Fruit fly (Drosophila melanogaster) whole organism, embryonic: Measurements from ENCODE around the gene mRpL13.

Experiments used
- Aef1 ChIP-seq: fragments of 200-800 bp; sonication (Bioruptor generic); IDR thresholded peaks from 3 replicates; pipeline ENCODE4 v1.3.6; 2022; ENCODE audit warnings: missing biosample characterization, missing genetic modification characterization
- Asciz ChIP-seq: fragments of 200-800 bp; sonication (Bioruptor generic); optimal IDR thresholded peaks from 2 replicates; lab custom pipeline; 2017; ENCODE audit warnings: missing biosample characterization, mild to moderate bottlenecking, missing genetic modification characterization, missing genetic modification reagents
- Awh ChIP-seq: fragments of 200-800 bp; sonication (Bioruptor generic); IDR thresholded peaks from 2 replicates; pipeline ENCODE4, ENCODE4 v1.3.6; 2022; ENCODE audit warnings: missing biosample characterization, missing genetic modification characterization
- CG10366 ChIP-seq: fragments of 200-800 bp; sonication (Bioruptor generic); IDR thresholded peaks from 2 replicates; pipeline ENCODE4 v1.3.6; 2022; ENCODE audit warnings: missing biosample characterization, missing genetic modification characterization
- CG10979 ChIP-seq: fragments of 200-800 bp; sonication (Bioruptor generic); optimal IDR thresholded peaks from 2 replicates; lab custom pipeline; 2018; ENCODE audit warnings: missing biosample characterization, mild to moderate bottlenecking, missing genetic modification characterization, moderate library complexity
- CG11723 ChIP-seq: fragments of 200-800 bp; sonication (Bioruptor generic); optimal IDR thresholded peaks from 2 replicates; lab custom pipeline; 2017; ENCODE audit warnings: missing biosample characterization, mild to moderate bottlenecking, missing genetic modification characterization
- CG13894 ChIP-seq: fragments of 200-800 bp; sonication (Bioruptor generic); optimal IDR thresholded peaks from 3 replicates; lab custom pipeline; 2018; ENCODE audit warnings: missing biosample characterization, mild to moderate bottlenecking, missing genetic modification characterization, moderate library complexity
- CG14860 ChIP-seq: fragments of 200-800 bp; sonication (Bioruptor generic); IDR thresholded peaks from 3 replicates; pipeline ENCODE4 v1.3.6; 2022; ENCODE audit warnings: missing biosample characterization, missing genetic modification characterization; ENCODE audit not compliant: partially characterized antibody
- CG15269 ChIP-seq: fragments of 200-800 bp; sonication (Bioruptor generic); optimal IDR thresholded peaks from 2 replicates; lab custom pipeline; 2018; ENCODE audit warnings: missing biosample characterization, mild to moderate bottlenecking, missing genetic modification characterization, moderate library complexity
- CG15514 ChIP-seq: fragments of 200-800 bp; sonication (Bioruptor generic); optimal IDR thresholded peaks from 3 replicates; lab custom pipeline; 2017; ENCODE audit warnings: missing biosample characterization, missing genetic modification characterization, mild to moderate bottlenecking, moderate library complexity, missing genetic modification reagents
- CG17385 ChIP-seq: fragments of 200-800 bp; sonication (Bioruptor generic); optimal IDR thresholded peaks from 3 replicates; lab custom pipeline; 2018; ENCODE audit warnings: missing biosample characterization, mild to moderate bottlenecking, missing genetic modification characterization
- CG1792 ChIP-seq: fragments of 200-800 bp; sonication (Bioruptor generic); optimal IDR thresholded peaks from 2 replicates; lab custom pipeline; 2016; ENCODE audit warnings: missing biosample characterization, missing genetic modification characterization
- CG18011 ChIP-seq: fragments of 200-800 bp; sonication (Bioruptor generic); optimal IDR thresholded peaks from 2 replicates; lab custom pipeline; 2017; ENCODE audit warnings: missing biosample characterization, missing genetic modification characterization, mild to moderate bottlenecking, moderate library complexity, missing genotype
- CG2712 ChIP-seq: fragments of 200-800 bp; optimal IDR thresholded peaks from 3 replicates; lab custom pipeline; 2019; ENCODE audit warnings: missing biosample characterization, mild to moderate bottlenecking, missing genetic modification characterization, moderate library complexity
- CG32532 ChIP-seq: fragments of 200-800 bp; sonication (Bioruptor generic); IDR thresholded peaks from 2 replicates; pipeline ENCODE4 v1.3.6; 2022; ENCODE audit warnings: missing biosample characterization, missing genetic modification characterization
- CG34224 ChIP-seq: fragments of 200-800 bp; sonication (Bioruptor generic); IDR thresholded peaks from 3 replicates; pipeline ENCODE4 v1.3.6; 2022; ENCODE audit warnings: missing biosample characterization, missing genetic modification characterization; ENCODE audit not compliant: partially characterized antibody
- CG5245 ChIP-seq: fragments of 200-800 bp; sonication (Bioruptor generic); optimal IDR thresholded peaks from 3 replicates; lab custom pipeline; 2016; ENCODE audit warnings: missing biosample characterization, missing genetic modification characterization
- CG5953 ChIP-seq: fragments of 200-800 bp; sonication (Bioruptor generic); IDR thresholded peaks from 2 replicates; pipeline ENCODE4 v1.3.6; 2022; ENCODE audit warnings: missing biosample characterization, missing genetic modification characterization
- CG6689 ChIP-seq: fragments of 200-800 bp; sonication (Bioruptor generic); IDR thresholded peaks from 2 replicates; pipeline ENCODE4 v1.3.6; 2022; ENCODE audit warnings: missing biosample characterization, missing genetic modification characterization
- CG8089 ChIP-seq: fragments of 200-800 bp; sonication (Bioruptor generic); optimal IDR thresholded peaks from 3 replicates; lab custom pipeline; 2016; ENCODE audit warnings: missing biosample characterization, missing genetic modification characterization
- CG8944 ChIP-seq: fragments of 200-800 bp; sonication (Bioruptor generic); optimal IDR thresholded peaks from 3 replicates; lab custom pipeline; 2016; ENCODE audit warnings: missing biosample characterization, missing genetic modification characterization
- CG9727 ChIP-seq: fragments of 200-800 bp; sonication (Bioruptor generic); optimal IDR thresholded peaks from 3 replicates; lab custom pipeline; 2017; ENCODE audit warnings: missing biosample characterization, mild to moderate bottlenecking, missing genetic modification characterization
- CTCF ChIP-seq: fragments of 200-800 bp; sonication (Bioruptor generic); optimal IDR thresholded peaks from 2 replicates; lab custom pipeline; 2017; ENCODE audit warnings: missing biosample characterization, mild to moderate bottlenecking, missing genetic modification characterization, moderate library complexity
- D19B ChIP-seq: fragments of 200-800 bp; sonication (Bioruptor generic); optimal IDR thresholded peaks from 2 replicates; lab custom pipeline; 2017; ENCODE audit warnings: missing biosample characterization, mild to moderate bottlenecking, missing genetic modification characterization
- Dek ChIP-seq: fragments of 200-800 bp; sonication (Bioruptor generic); optimal IDR thresholded peaks from 3 replicates; lab custom pipeline; 2019; ENCODE audit warnings: missing biosample characterization, mild to moderate bottlenecking, missing genetic modification characterization, moderate library complexity
- Dip2 ChIP-seq: fragments of 200-800 bp; sonication (Bioruptor generic); IDR thresholded peaks from 2 replicates; pipeline ENCODE4 v1.3.6; 2022; ENCODE audit warnings: missing biosample characterization, missing genetic modification characterization
- Eip74EF ChIP-seq, 2 experiments: fragments of 200-800 bp in 1 of 2; fragments of >200 bp in 1 of 2; sonication (Bioruptor generic) in 1 of 2; optimal IDR thresholded peaks; 2 replicates each; lab custom pipeline; 2017 to 2019; ENCODE audit warnings: missing biosample characterization in 2 of 2, missing genetic modification characterization in 2 of 2, mild to moderate bottlenecking in 1 of 2, moderate library complexity in 1 of 2
- Ets65A ChIP-seq: fragments of 200-800 bp; sonication (Bioruptor generic); peaks from one replicate; lab custom pipeline; 2016; ENCODE audit warnings: missing biosample characterization, missing genetic modification characterization
- HLH4C ChIP-seq: fragments of 200-800 bp; sonication (Bioruptor generic); IDR thresholded peaks from 3 replicates; pipeline ENCODE4 v1.3.6; 2022; ENCODE audit warnings: missing biosample characterization, missing genetic modification characterization; ENCODE audit not compliant: partially characterized antibody
- Hey ChIP-seq: fragments of 200-800 bp; sonication (Bioruptor generic); optimal IDR thresholded peaks from 3 replicates; lab custom pipeline; 2018; ENCODE audit warnings: missing biosample characterization, mild to moderate bottlenecking, missing genetic modification characterization
- NFAT ChIP-seq: fragments of 200-800 bp; sonication (Bioruptor generic); IDR thresholded peaks from 2 replicates; pipeline ENCODE4 v1.3.6; 2022; ENCODE audit warnings: missing biosample characterization, missing genetic modification characterization
- Oli ChIP-seq: fragments of 200-800 bp; sonication (Bioruptor generic); optimal IDR thresholded peaks from 2 replicates; lab custom pipeline; 2018; ENCODE audit warnings: missing biosample characterization, mild to moderate bottlenecking, missing genetic modification characterization, moderate library complexity
- Trl ChIP-seq, 3 experiments: fragments of >200 bp in 2 of 3; fragments of 200-800 bp in 1 of 3; sonication (Bioruptor generic) in 1 of 3; optimal IDR thresholded peaks; 2 replicates in 1 of 3; 3 replicates in 2 of 3; lab custom pipeline; 2016 to 2017; ENCODE audit warnings: missing biosample characterization in 1 of 3, missing genetic modification characterization in 1 of 3
- caup ChIP-seq: fragments of 200-800 bp; sonication (Bioruptor generic); optimal IDR thresholded peaks from 3 replicates; lab custom pipeline; 2017; ENCODE audit warnings: missing biosample characterization, mild to moderate bottlenecking, missing genetic modification characterization, moderate library complexity; ENCODE audit not compliant: severe bottlenecking
- cg ChIP-seq: fragments of 200-800 bp; sonication (Bioruptor generic); optimal IDR thresholded peaks from 3 replicates; lab custom pipeline; 2019; ENCODE audit warnings: missing biosample characterization, mild to moderate bottlenecking, missing genetic modification characterization, moderate library complexity
- chinmo ChIP-seq: fragments of 200-800 bp; sonication (Bioruptor generic); IDR thresholded peaks from 4 replicates; pipeline ENCODE4 v1.3.6; 2022; ENCODE audit warnings: missing biosample characterization, missing genetic modification characterization; ENCODE audit not compliant: partially characterized antibody
- crol ChIP-seq: fragments of 200-800 bp; sonication (Bioruptor generic); IDR thresholded peaks from 2 replicates; pipeline ENCODE4 v1.3.6; 2022; ENCODE audit warnings: missing biosample characterization, missing genetic modification characterization
- ewg ChIP-seq: fragments of 200-800 bp; sonication (Bioruptor generic); optimal IDR thresholded peaks from 3 replicates; lab custom pipeline; 2017; ENCODE audit warnings: mild to moderate bottlenecking, missing biosample characterization, missing genetic modification reagents, missing genetic modification characterization
- gem ChIP-seq: fragments of 200-800 bp; sonication (Bioruptor generic); optimal IDR thresholded peaks from 2 replicates; lab custom pipeline; 2019; ENCODE audit warnings: missing biosample characterization, mild to moderate bottlenecking, missing genetic modification characterization, moderate library complexity
- grn ChIP-seq: fragments of 200-800 bp; sonication (Bioruptor generic); optimal IDR thresholded peaks from 3 replicates; lab custom pipeline; 2017; ENCODE audit warnings: missing biosample characterization, missing genetic modification characterization
- hth ChIP-seq: fragments of >200 bp; optimal IDR thresholded peaks from 2 replicates; lab custom pipeline; 2017; ENCODE audit warnings: inconsistent platforms
- lmd ChIP-seq: fragments of 200-800 bp; sonication (Bioruptor generic); IDR thresholded peaks from 2 replicates; pipeline ENCODE4 v1.3.6; 2022; ENCODE audit warnings: missing biosample characterization, missing genetic modification characterization
- nerfin-1 ChIP-seq: fragments of 200-800 bp; sonication (Bioruptor generic); optimal IDR thresholded peaks from 3 replicates; lab custom pipeline; 2019; ENCODE audit warnings: missing biosample characterization, mild to moderate bottlenecking, missing genetic modification characterization, moderate library complexity
- nerfin-2 ChIP-seq: fragments of 200-800 bp; sonication (Bioruptor generic); IDR thresholded peaks from 2 replicates; pipeline ENCODE4 v1.3.6; 2022; ENCODE audit warnings: missing biosample characterization, missing genetic modification characterization; ENCODE audit not compliant: partially characterized antibody
- run ChIP-seq: fragments of 200-800 bp; sonication (Bioruptor generic); optimal IDR thresholded peaks from 3 replicates; lab custom pipeline; 2018; ENCODE audit warnings: missing biosample characterization, mild to moderate bottlenecking, missing genetic modification characterization
- shn ChIP-seq: fragments of 200-800 bp; sonication (Bioruptor generic); optimal IDR thresholded peaks from 3 replicates; lab custom pipeline; 2016; ENCODE audit warnings: missing biosample characterization, missing genetic modification characterization
- tin ChIP-seq: fragments of 200-800 bp; sonication (Bioruptor generic); optimal IDR thresholded peaks from 3 replicates; lab custom pipeline; 2016; ENCODE audit warnings: missing biosample characterization, missing genetic modification characterization
- wdn ChIP-seq: fragments of 200-800 bp; sonication (Bioruptor generic); IDR thresholded peaks from 2 replicates; pipeline ENCODE4 v1.3.6; 2022; ENCODE audit warnings: missing biosample characterization, missing genetic modification characterization

mRpL13 gene

dm6 chr2L:18852249-18852648 is 6.8 kb downstream of the mRpL13 start:
- TF ChIP-seq NFAT (GFP tag; lab: Robert Waterston, UW) (no peak), CG6689 (GFP tag; lab: Robert Waterston, UW) (no peak), caup (no peak), D19B (GFP tag; lab: Kevin White, UChicago) (no peak), Asciz (GFP tag; lab: Kevin White, UChicago) (no peak), Awh (GFP tag; lab: Robert Waterston, UW) (no peak), shn (GFP tag; lab: Kevin White, UChicago) (no peak), HLH4C (GFP tag; lab: Robert Waterston, UW) (peak; percentile 61), CG32532 (GFP tag; lab: Robert Waterston, UW) (0 out of 2 replicates have a peak, but pooled peaks have one; percentile 24), Oli (tag; lab: Kevin White, UChicago) (no peak), CG14860 (peak; percentile 53; the same call in 1 of the 3 replicates), CG8089 (GFP tag; lab: Kevin White, UChicago) (no peak)

DNA sequence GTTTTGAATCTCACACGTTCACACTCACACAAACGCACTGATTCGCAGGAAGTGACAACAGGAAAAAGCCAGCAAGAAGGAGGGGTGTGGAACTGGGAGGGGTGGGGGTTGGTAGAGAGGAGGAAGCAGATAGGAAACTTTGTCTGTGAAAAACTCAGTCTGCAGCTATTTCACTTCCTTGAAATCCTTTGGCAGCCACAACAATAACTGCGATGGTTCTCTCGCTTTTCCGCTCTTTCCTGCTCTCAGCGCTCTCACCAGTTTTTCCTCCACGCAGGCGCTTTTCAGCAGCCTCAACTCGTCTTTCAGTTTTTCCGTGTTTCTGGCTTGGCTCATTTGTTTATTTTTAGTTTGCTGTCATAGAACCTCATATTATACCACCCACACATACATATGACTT is 12.2 kb downstream of the mRpL13 start:
- TF ChIP-seq Hey (no peak), CG5953 (GFP tag; lab: Robert Waterston, UW) (no peak), CG1792 (GFP tag; lab: Kevin White, UChicago) (no peak), tin (no peak), Dek (tag; lab: Kevin White, UChicago) (no peak), CG11723 (no peak), crol (GFP tag; lab: Robert Waterston, UW) (peak; percentile 45; the same call in 1 of the 2 replicates), Eip74EF (GFP tag; optimal IDR thresholded peaks at IDR 0.05; lab: Kevin White, UChicago) (no peak), CG6689 (GFP tag; lab: Robert Waterston, UW) (no peak), CG5245 (GFP tag; lab: Kevin White, UChicago) (no peak), CG18011 (GFP tag; lab: Kevin White, UChicago) (no peak), chinmo (GFP tag; lab: Robert Waterston, UW) (0 out of 4 replicates have a peak, but pooled peaks have one; percentile 10), CG15514 (GFP tag; lab: Kevin White, UChicago) (peak; percentile 93), Ets65A (GFP tag; lab: Kevin White, UChicago) (peak; percentile 3), lmd (GFP tag; lab: Robert Waterston, UW) (no peak), wdn (GFP tag; lab: Robert Waterston, UW) (no peak), CG15269 (no peak), CG8944 (no peak), Trl (optimal IDR thresholded peaks at IDR 0.05; lab: Kevin White, UChicago) (peak; percentile 55 to 72), Trl (GFP tag; optimal IDR thresholded peaks at IDR 0.05; lab: Kevin White, UChicago) (no peak), CG13894 (tag; lab: Kevin White, UChicago) (peak; percentile 32), nerfin-2 (GFP tag; lab: Robert Waterston, UW) (no peak), Aef1 (no peak), nerfin-1 (tag; lab: Kevin White, UChicago) (peak; percentile 60), CG2712 (tag; lab: Kevin White, UChicago) (no peak), CG17385 (GFP tag; lab: Kevin White, UChicago) (no peak), ewg (GFP tag; lab: Kevin White, UChicago) (peak; percentile 71)

dm6 chr2L:18846175-18846574 is 12.9 kb downstream of the mRpL13 start:
- TF ChIP-seq CG10366 (GFP tag; lab: Robert Waterston, UW) = no peak
- TF ChIP-seq CG9727 = no peak
- TF ChIP-seq CTCF (GFP tag; lab: Kevin White, UChicago) = no peak
- TF ChIP-seq cg (GFP tag; lab: Kevin White, UChicago) = peak; percentile 42
- no peak for TF ChIP-seq hth (lab: Kevin White, UChicago)
- no peak for TF ChIP-seq gem
- TF ChIP-seq Dip2 (GFP tag; lab: Robert Waterston, UW) = no peak
- TF ChIP-seq CG15514 (GFP tag; lab: Kevin White, UChicago) = peak; percentile 94
- no peak for TF ChIP-seq CG34224 (GFP tag; lab: Robert Waterston, UW)
- no peak for TF ChIP-seq grn (GFP tag; lab: Kevin White, UChicago)
- TF ChIP-seq CG10979 = no peak
- no peak for TF ChIP-seq run (tag; lab: Kevin White, UChicago)
